Worm (Caenorhabditis elegans): ENCODE measurements around the gene ent-4.

The ent-4 gene

DNA sequence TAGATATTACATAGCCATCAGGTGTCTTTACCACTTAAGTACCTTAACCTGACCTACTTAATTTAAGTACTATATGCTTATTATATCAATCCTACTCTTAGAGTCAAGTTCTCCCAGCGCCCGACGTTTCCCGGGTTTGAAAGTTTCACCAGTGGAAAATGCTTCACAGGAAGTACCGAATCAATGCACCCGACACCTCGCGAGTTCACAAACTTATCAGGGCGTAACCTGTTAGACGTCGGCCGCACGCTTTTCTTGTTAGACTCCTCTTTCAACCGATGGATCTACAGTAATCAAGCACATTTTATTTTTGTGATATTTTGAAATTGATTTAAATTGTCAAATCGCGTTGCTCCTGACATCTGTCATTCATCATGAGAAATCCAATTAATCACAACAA is 31.4 kb upstream of the ent-4 start:
- no peak for TF ChIP-seq klf-2 (GFP tag; conservative IDR thresholded peaks at IDR 0.05)
- TF ChIP-seq flt-1 (GFP tag; IDR thresholded peaks at IDR 0.05), result no peak
- no peak for TF ChIP-seq cog-1 (tag; optimal IDR thresholded peaks at IDR 0.05)
- TF ChIP-seq ztf-29 (GFP tag; IDR thresholded peaks at IDR 0.05), result no peak
- TF ChIP-seq ref-1 (GFP tag; conservative IDR thresholded peaks at IDR 0.05), result no peak
- no peak for TF ChIP-seq med-1 (GFP tag; optimal IDR thresholded peaks at IDR 0.05; ENCODE audit: insufficient read depth)
- TF ChIP-seq T22C8.4 (GFP tag; IDR thresholded peaks at IDR 0.05), result no peak
- no peak for TF ChIP-seq ztf-23 (GFP tag; IDR thresholded peaks at IDR 0.05)
- no peak for TF ChIP-seq tab-1 (GFP tag; IDR thresholded peaks at IDR 0.05)

DNA sequence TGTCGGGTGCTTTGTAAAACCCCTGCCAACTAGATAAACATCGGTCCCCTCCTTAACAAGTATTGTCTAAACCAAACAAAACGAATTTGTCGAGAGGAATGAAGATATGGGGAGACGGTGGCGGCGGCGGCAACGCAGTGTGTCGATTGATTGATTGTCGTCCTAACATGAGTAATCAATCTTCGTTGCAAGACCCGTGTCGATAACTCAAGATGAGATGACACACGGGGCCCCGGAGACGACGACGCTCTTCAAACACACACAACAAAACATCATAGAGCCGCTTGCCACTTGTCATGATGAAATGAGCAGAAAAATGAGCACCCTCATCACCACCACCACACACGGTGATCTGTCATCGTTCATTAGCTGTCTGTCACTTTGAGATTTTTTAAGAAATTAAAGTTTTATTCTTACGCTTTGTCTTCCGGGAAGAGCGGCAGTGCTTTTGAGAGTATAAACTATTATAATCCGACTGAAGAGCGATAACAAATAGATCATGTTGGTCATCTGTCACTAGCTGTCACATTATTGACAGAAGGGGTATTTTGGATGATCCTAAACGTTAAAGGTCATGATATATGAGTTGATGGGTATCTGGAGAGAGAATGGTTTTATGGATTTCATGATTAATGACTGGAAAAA is 30.9 kb upstream of the ent-4 start:
- TF ChIP-seq klf-2 (GFP tag; conservative IDR thresholded peaks at IDR 0.05), result no peak
- no peak for TF ChIP-seq cog-1 (tag; optimal IDR thresholded peaks at IDR 0.05)
- no peak for TF ChIP-seq ztf-23 (GFP tag; IDR thresholded peaks at IDR 0.05)
- no peak for TF ChIP-seq med-1 (GFP tag; optimal IDR thresholded peaks at IDR 0.05; ENCODE audit: insufficient read depth)
- TF ChIP-seq tab-1 (GFP tag; IDR thresholded peaks at IDR 0.05), result no peak
- TF ChIP-seq ref-1 (GFP tag; conservative IDR thresholded peaks at IDR 0.05), result no peak
- no peak for TF ChIP-seq flt-1 (GFP tag; IDR thresholded peaks at IDR 0.05)
- TF ChIP-seq T22C8.4 (GFP tag; IDR thresholded peaks at IDR 0.05), result no peak
- TF ChIP-seq ztf-29 (GFP tag; IDR thresholded peaks at IDR 0.05), result no peak

DNA sequence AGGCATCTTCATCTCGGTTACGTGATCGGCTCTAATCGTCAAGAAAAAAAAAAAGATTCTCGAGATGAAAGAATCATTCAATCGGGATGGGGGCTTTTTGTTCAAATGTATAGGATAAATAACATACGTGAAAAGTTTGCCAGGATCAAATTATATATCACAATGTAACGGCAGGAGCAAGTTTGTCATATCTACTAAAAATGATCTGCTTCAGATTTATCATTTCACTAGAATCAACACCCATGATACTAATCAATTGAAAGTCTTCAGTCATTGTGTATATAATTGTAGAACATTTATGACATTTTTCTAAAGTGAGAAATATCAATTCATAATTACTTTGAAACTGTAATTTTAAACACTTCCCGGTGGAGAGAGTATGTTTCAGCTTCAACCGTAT is 29.8 kb upstream of the ent-4 start:
- TF ChIP-seq klf-2 (GFP tag; conservative IDR thresholded peaks at IDR 0.05), result no peak
- no peak for TF ChIP-seq tab-1 (GFP tag; IDR thresholded peaks at IDR 0.05)
- no peak for TF ChIP-seq ztf-23 (GFP tag; IDR thresholded peaks at IDR 0.05)
- TF ChIP-seq ztf-29 (GFP tag; IDR thresholded peaks at IDR 0.05), result no peak
- no peak for TF ChIP-seq T22C8.4 (GFP tag; IDR thresholded peaks at IDR 0.05)
- no peak for TF ChIP-seq cog-1 (tag; optimal IDR thresholded peaks at IDR 0.05)
- TF ChIP-seq flt-1 (GFP tag; IDR thresholded peaks at IDR 0.05), result no peak
- no peak for TF ChIP-seq med-1 (GFP tag; optimal IDR thresholded peaks at IDR 0.05; ENCODE audit: insufficient read depth)
- no peak for TF ChIP-seq ref-1 (GFP tag; conservative IDR thresholded peaks at IDR 0.05)

DNA sequence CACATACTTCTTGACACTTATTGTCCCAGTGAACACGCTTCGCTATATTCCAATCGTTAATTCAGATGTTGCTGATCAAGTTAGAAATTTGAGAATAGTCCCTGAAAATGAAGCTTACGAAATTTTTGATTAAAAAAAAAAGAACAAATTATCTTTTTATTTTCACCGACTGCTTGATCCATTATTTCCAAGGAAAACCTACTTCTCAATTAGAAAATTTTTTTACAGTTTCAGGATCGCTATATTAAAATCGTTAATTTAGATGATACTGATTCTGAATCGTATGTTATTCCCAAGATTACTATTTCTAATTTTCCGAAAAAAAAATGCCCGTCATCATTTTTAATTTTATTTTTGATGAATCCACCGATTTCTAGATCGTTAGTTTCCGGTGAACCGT is 28.1 kb upstream of the ent-4 start, which contains the start of gene T23G4.127:
Gene T23G4.127, minus strand, starts transcription at position 101 of the 400 bp plus-strand sequence.
- TF ChIP-seq T22C8.4 (GFP tag; IDR thresholded peaks at IDR 0.05), result no peak
- TF ChIP-seq med-1 (GFP tag; optimal IDR thresholded peaks at IDR 0.05; ENCODE audit: insufficient read depth), result no peak
- TF ChIP-seq klf-2 (GFP tag; conservative IDR thresholded peaks at IDR 0.05), result no peak
- TF ChIP-seq ref-1 (GFP tag; conservative IDR thresholded peaks at IDR 0.05), result no peak
- TF ChIP-seq ztf-23 (GFP tag; IDR thresholded peaks at IDR 0.05), result no peak
- no peak for TF ChIP-seq ztf-29 (GFP tag; IDR thresholded peaks at IDR 0.05)
- TF ChIP-seq flt-1 (GFP tag; IDR thresholded peaks at IDR 0.05), result no peak

DNA sequence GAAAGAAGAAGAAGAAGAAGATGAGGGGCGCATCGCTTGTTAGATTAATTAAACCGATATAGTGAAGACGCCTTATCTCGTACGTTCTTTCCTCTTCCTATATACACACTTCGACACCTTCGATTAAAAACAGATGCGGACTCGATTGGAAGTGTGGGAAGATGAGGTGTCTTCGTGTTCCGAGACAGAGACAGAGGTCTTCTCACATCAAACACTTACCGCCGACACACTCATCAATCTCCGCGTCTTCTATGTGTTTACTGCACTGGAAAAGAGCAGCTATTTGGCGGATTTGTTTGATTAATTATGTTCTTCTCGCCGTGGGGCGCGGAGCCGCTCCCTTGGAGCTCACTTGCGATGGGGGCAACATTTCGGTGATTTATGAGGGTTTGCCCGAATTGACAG is 27.3 kb upstream of the ent-4 start:
- TF ChIP-seq med-1 (GFP tag; optimal IDR thresholded peaks at IDR 0.05; ENCODE audit: insufficient read depth) (no peak), klf-2 (GFP tag; conservative IDR thresholded peaks at IDR 0.05) (0 out of 2 replicates have a peak, but pooled peaks have one; percentile 12)

DNA sequence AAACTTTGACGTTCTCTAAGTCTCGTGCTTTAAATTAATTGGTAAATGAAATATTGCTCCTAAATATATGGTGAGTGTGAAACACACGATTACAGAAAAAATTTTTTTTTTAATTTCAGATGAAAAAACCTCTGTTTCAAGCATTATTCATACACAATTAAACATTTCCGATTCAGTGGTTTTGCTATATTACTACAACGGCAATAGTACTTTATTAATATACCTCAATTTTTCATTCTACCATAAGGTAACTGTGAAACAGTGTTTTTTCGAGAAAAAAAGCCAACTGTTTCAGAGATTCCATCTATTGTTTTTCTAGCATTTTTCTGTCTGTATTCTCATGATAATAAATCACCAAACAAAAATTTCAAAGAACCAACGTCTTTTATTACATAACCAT is 25.9 kb upstream of the ent-4 start:
- TF ChIP-seq cog-1 (tag; optimal IDR thresholded peaks at IDR 0.05) (no peak), med-1 (GFP tag; optimal IDR thresholded peaks at IDR 0.05; ENCODE audit: insufficient read depth) (no peak), T22C8.4 (GFP tag; IDR thresholded peaks at IDR 0.05) (no peak), ztf-23 (GFP tag; IDR thresholded peaks at IDR 0.05) (no peak), klf-2 (GFP tag; conservative IDR thresholded peaks at IDR 0.05) (no peak), flt-1 (GFP tag; IDR thresholded peaks at IDR 0.05) (no peak), tab-1 (GFP tag; IDR thresholded peaks at IDR 0.05) (no peak), ztf-29 (GFP tag; IDR thresholded peaks at IDR 0.05) (no peak), ref-1 (GFP tag; conservative IDR thresholded peaks at IDR 0.05) (no peak)

DNA sequence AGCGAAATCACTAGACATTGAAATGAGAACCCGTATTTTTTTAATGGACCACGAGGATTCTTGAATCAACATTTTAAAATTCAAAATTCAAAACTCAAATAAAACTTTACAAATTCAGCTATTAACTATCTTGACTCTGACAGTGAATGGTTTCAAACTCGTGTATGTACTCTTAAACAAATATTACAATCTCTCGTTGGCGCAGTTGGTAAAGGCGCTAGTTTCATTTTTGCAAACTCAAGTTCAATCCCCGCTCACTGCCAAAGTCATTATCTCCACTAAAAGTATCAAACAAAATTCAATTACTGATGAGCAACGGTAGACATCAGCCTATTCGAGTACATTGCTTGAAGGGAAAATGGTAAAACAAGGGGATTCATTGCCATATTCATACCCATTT is 25.3 kb upstream of the ent-4 start:
- TF ChIP-seq med-1 (GFP tag; optimal IDR thresholded peaks at IDR 0.05; ENCODE audit: insufficient read depth) (no peak), ztf-29 (GFP tag; IDR thresholded peaks at IDR 0.05) (no peak), T22C8.4 (GFP tag; IDR thresholded peaks at IDR 0.05) (no peak), tab-1 (GFP tag; IDR thresholded peaks at IDR 0.05) (no peak), ztf-23 (GFP tag; IDR thresholded peaks at IDR 0.05) (no peak), cog-1 (tag; optimal IDR thresholded peaks at IDR 0.05) (no peak), klf-2 (GFP tag; conservative IDR thresholded peaks at IDR 0.05) (no peak), flt-1 (GFP tag; IDR thresholded peaks at IDR 0.05) (no peak), ref-1 (GFP tag; conservative IDR thresholded peaks at IDR 0.05) (no peak)

DNA sequence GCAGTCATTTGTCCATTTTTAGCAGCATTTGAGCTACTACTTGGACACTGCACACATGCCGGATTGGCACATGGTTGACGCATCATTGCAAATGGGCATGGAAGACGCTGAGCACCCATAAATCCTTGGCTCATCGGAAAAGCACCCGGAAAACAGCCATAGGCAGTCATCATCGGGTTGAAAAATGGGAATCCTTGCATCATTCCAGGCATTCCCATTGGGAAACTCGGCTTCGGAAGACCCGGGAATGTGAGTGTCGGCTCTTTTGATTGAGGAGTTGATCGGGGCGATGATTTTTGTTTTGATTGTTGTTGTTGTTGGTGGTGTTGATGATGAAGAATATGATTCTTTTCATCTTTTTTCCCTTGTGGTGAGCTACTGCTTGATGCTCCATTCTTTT is 24.0 kb upstream of the ent-4 start:
- TF ChIP-seq ztf-23 (GFP tag; IDR thresholded peaks at IDR 0.05) (no peak), T22C8.4 (GFP tag; IDR thresholded peaks at IDR 0.05) (no peak), ztf-29 (GFP tag; IDR thresholded peaks at IDR 0.05) (no peak), med-1 (GFP tag; optimal IDR thresholded peaks at IDR 0.05; ENCODE audit: insufficient read depth) (no peak), tab-1 (GFP tag; IDR thresholded peaks at IDR 0.05) (no peak), cog-1 (tag; optimal IDR thresholded peaks at IDR 0.05) (no peak)

DNA sequence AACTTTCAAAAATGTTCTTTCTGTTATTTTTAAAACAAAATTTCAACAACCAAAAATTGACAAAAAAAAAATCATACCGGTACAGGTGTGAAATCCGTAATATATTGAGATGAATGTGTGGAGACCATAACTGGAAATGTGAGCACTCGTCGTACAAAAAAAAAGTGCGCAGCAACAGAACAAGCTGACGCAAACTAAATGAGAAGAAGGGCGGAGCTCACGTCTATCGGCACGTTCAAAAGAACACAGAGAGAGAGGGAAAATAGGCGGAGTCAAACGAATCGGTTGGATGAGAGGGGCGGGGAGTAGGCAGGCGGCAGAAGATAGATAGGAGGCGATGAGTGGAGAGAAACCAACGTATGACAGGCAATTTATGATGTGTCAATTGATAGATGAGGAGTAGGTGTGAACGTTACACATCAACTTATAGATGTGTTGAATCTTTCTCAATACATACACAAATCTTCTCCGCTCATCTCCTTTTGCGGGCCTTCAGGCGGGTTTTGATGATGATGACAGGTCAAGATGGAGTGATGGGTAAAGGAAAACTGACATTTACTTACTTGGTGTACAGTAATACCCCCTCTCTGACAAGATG is 22.8 kb upstream of the ent-4 start, which contains the start of gene tlp-1:
Gene tlp-1, minus strand, starts transcription at position 255 of the 598 bp plus-strand sequence.
- TF ChIP-seq tab-1 (GFP tag; IDR thresholded peaks at IDR 0.05) (no peak), med-1 (GFP tag; optimal IDR thresholded peaks at IDR 0.05; ENCODE audit: insufficient read depth) (no peak), ztf-23 (GFP tag; IDR thresholded peaks at IDR 0.05) (0 out of 2 replicates have a peak, but pooled peaks have one; percentile 38), flt-1 (GFP tag; IDR thresholded peaks at IDR 0.05) (no peak), klf-2 (GFP tag; conservative IDR thresholded peaks at IDR 0.05) (no peak), cog-1 (tag; optimal IDR thresholded peaks at IDR 0.05) (peak; percentile 17), T22C8.4 (GFP tag; IDR thresholded peaks at IDR 0.05) (no peak), ztf-29 (GFP tag; IDR thresholded peaks at IDR 0.05) (no peak), ref-1 (GFP tag; conservative IDR thresholded peaks at IDR 0.05) (no peak)

All from whole organism, midembryonic.